Worm (Caenorhabditis elegans) whole organism, L4 larva: Measurements from ENCODE around the gene eat-3.

Source experiments
- D1046.2 ChIP-seq: fragments of 200-800 bp; sonication (Bioruptor generic); IDR thresholded peaks from 2 replicates; pipeline ENCODE4 v1.3.6; 2022; ENCODE audit warnings: missing genetic modification characterization, missing compliant biosample characterization
- F37D6.2 ChIP-seq: sonication (generic microtip); optimal IDR thresholded peaks from 2 replicates; lab custom pipeline; 2016; ENCODE audit warnings: mild to moderate bottlenecking, missing genetic modification characterization, missing compliant biosample characterization
- F44E2.7 ChIP-seq: fragments of 200-800 bp; sonication (Bioruptor generic); IDR thresholded peaks from 2 replicates; pipeline ENCODE4 v2.1.2; 2022; ENCODE audit warnings: missing genetic modification characterization, missing compliant biosample characterization
- R02D3.7 ChIP-seq: fragments of 150-350 bp; sonication (generic microtip); optimal IDR thresholded peaks from 3 replicates; lab custom pipeline; 2014; ENCODE audit warnings: missing biosample characterization, missing genetic modification characterization
- T26A8.4 ChIP-seq: fragments of 200-800 bp; sonication (Bioruptor generic); IDR thresholded peaks from 2 replicates; pipeline ENCODE4 v1.3.6; 2022; ENCODE audit warnings: missing genetic modification characterization, missing compliant biosample characterization
- Y48G9A.11 ChIP-seq: fragments of 200-800 bp; sonication (Bioruptor generic); IDR thresholded peaks from 2 replicates; pipeline ENCODE4 v1.3.6; 2022; ENCODE audit warnings: missing genetic modification reagents, missing genetic modification characterization, missing compliant biosample characterization
- Y5F2A.4 ChIP-seq: fragments of 200-800 bp; sonication (Bioruptor generic); optimal IDR thresholded peaks from 2 replicates; lab custom pipeline; 2018; ENCODE audit warnings: mild to moderate bottlenecking, missing genetic modification characterization, missing compliant biosample characterization
- Y75B8A.6 ChIP-seq: fragments of 200-800 bp; sonication (Bioruptor generic); IDR thresholded peaks from 2 replicates; pipeline ENCODE4 v1.3.6; 2022; ENCODE audit warnings: missing genetic modification reagents, missing genetic modification characterization, missing compliant biosample characterization
- ZK546.5 ChIP-seq, 2 experiments: sonication (generic microtip); optimal IDR thresholded peaks; 2 replicates each; lab custom pipeline; 2017; ENCODE audit warnings: missing biosample characterization in 2 of 2, missing genetic modification characterization in 2 of 2
- aha-1 ChIP-seq: fragments of 150-350 bp; peaks from one replicate; lab custom pipeline; 2014; ENCODE audit warnings: missing biosample characterization, missing genetic modification characterization
- aly-2 ChIP-seq: sonication (generic microtip); optimal IDR thresholded peaks from 2 replicates; lab custom pipeline; 2018; ENCODE audit warnings: missing biosample characterization, missing genetic modification characterization
- arid-1 ChIP-seq: fragments of 200-800 bp; sonication (Bioruptor generic); conservative IDR thresholded peaks from 2 replicates; pipeline ENCODE4 v1.3.6; 2022; ENCODE audit warnings: missing genetic modification reagents, missing genetic modification characterization, missing compliant biosample characterization
- attf-4 ChIP-seq: sonication (generic microtip); optimal IDR thresholded peaks from 3 replicates; lab custom pipeline; 2017; ENCODE audit warnings: missing biosample characterization, missing genetic modification characterization
- ceh-28 ChIP-seq: fragments of 150-350 bp; optimal IDR thresholded peaks from 2 replicates; lab custom pipeline; 2014; ENCODE audit warnings: missing biosample characterization, missing genetic modification reagents, missing genetic modification characterization
- ceh-44 ChIP-seq: fragments of 200-800 bp; sonication (Bioruptor generic); IDR thresholded peaks from 2 replicates; pipeline ENCODE4 v1.3.6; 2022; ENCODE audit warnings: missing genetic modification reagents, missing genetic modification characterization, missing compliant biosample characterization
- ctbp-1 ChIP-seq: fragments of 200-800 bp; sonication (Bioruptor generic); IDR thresholded peaks from 2 replicates; pipeline ENCODE4 v1.3.6; 2022; ENCODE audit warnings: missing genetic modification reagents, missing genetic modification characterization, missing compliant biosample characterization
- duxl-1 ChIP-seq: sonication (generic microtip); optimal IDR thresholded peaks from 2 replicates; lab custom pipeline; 2016; ENCODE audit warnings: mild to moderate bottlenecking, missing genetic modification characterization, moderate library complexity, missing compliant biosample characterization; ENCODE audit not compliant: poor library complexity
- fos-1 ChIP-seq: fragments of 150-350 bp; optimal IDR thresholded peaks from 2 replicates; lab custom pipeline; 2014; ENCODE audit warnings: missing biosample characterization, missing genetic modification characterization
- hlh-30 ChIP-seq: sonication (generic microtip); optimal IDR thresholded peaks from 2 replicates; lab custom pipeline; 2017; ENCODE audit warnings: antibody characterized with exemption, mild to moderate bottlenecking, missing genetic modification characterization, missing compliant biosample characterization; ENCODE audit not compliant: insufficient read depth
- hmg-1.1 ChIP-seq: fragments of 200-800 bp; sonication (Bioruptor generic); IDR thresholded peaks from 2 replicates; pipeline ENCODE4 v1.3.6; 2022; ENCODE audit warnings: missing genetic modification reagents, missing genetic modification characterization, missing compliant biosample characterization
- lim-7 ChIP-seq: fragments of 200-800 bp; sonication (Bioruptor generic); IDR thresholded peaks from 2 replicates; pipeline ENCODE4 v1.3.6; 2022; ENCODE audit warnings: missing genetic modification characterization, missing compliant biosample characterization
- lin-1 ChIP-seq: fragments of 200-800 bp; sonication (Bioruptor generic); IDR thresholded peaks from 2 replicates; pipeline ENCODE4 v1.3.6; 2022; ENCODE audit warnings: missing genetic modification reagents, missing genetic modification characterization, missing compliant biosample characterization
- lin-13 ChIP-seq: fragments of 150-350 bp; optimal IDR thresholded peaks from 2 replicates; lab custom pipeline; 2014; ENCODE audit warnings: missing biosample characterization, missing genetic modification reagents, missing genetic modification characterization
- lin-15B ChIP-seq: fragments of 150-350 bp; sonication (generic microtip); optimal IDR thresholded peaks from 3 replicates; lab custom pipeline; 2014; ENCODE audit warnings: missing biosample characterization, missing genetic modification characterization
- lir-3 ChIP-seq: sonication (generic microtip); optimal IDR thresholded peaks from 2 replicates; lab custom pipeline; 2016; ENCODE audit warnings: mild to moderate bottlenecking, missing genetic modification characterization, missing compliant biosample characterization
- madf-5 ChIP-seq, 2 experiments: fragments of 200-800 bp; sonication (Bioruptor generic); IDR thresholded peaks; 2 replicates each; pipeline ENCODE4 v1.3.6; 2022; ENCODE audit warnings: missing compliant biosample characterization in 2 of 2, missing genetic modification characterization in 2 of 2
- mdl-1 ChIP-seq, 2 experiments: fragments of 150-350 bp in 1 of 2; sonication (generic microtip) in 1 of 2; optimal IDR thresholded peaks; 2 replicates each; lab custom pipeline; 2014 to 2017; ENCODE audit warnings: missing biosample characterization in 2 of 2, missing genetic modification characterization in 2 of 2
- mdt-29 ChIP-seq: fragments of 200-800 bp; sonication (Bioruptor generic); IDR thresholded peaks from 2 replicates; pipeline ENCODE4 v1.3.6; 2022; ENCODE audit warnings: missing genetic modification reagents, missing genetic modification characterization, missing compliant biosample characterization
- mes-2 ChIP-seq: sonication (generic microtip); optimal IDR thresholded peaks from 2 replicates; lab custom pipeline; 2016; ENCODE audit warnings: missing genotype, mild to moderate bottlenecking, missing genetic modification characterization, missing compliant biosample characterization; ENCODE audit not compliant: poor library complexity, severe bottlenecking
- nhr-28 ChIP-seq: fragments of 150-350 bp; optimal IDR thresholded peaks from 2 replicates; lab custom pipeline; 2014; ENCODE audit warnings: missing biosample characterization, missing genetic modification characterization
- nhr-42 ChIP-seq: fragments of 200-800 bp; sonication (Bioruptor generic); IDR thresholded peaks from 2 replicates; pipeline ENCODE4 v1.3.6; 2022; ENCODE audit warnings: missing genetic modification characterization, missing compliant biosample characterization
- nhr-48 ChIP-seq: sonication (generic microtip); optimal IDR thresholded peaks from 2 replicates; lab custom pipeline; 2016; ENCODE audit warnings: mild to moderate bottlenecking, missing genetic modification characterization, missing compliant biosample characterization
- nhr-6 ChIP-seq: fragments of 150-350 bp; optimal IDR thresholded peaks from 2 replicates; lab custom pipeline; 2014; ENCODE audit warnings: missing biosample characterization, missing genetic modification characterization
- pqm-1 ChIP-seq: sonication (generic microtip); optimal IDR thresholded peaks from 2 replicates; lab custom pipeline; 2017; ENCODE audit warnings: missing biosample characterization, missing genetic modification characterization
- rbr-2 ChIP-seq: sonication (generic microtip); optimal IDR thresholded peaks from 2 replicates; lab custom pipeline; 2016; ENCODE audit warnings: missing genotype, missing genetic modification characterization, missing compliant biosample characterization
- saeg-2 ChIP-seq: fragments of 200-800 bp; sonication (Bioruptor generic); IDR thresholded peaks from 2 replicates; pipeline ENCODE4 v1.3.6; 2022; ENCODE audit warnings: missing genetic modification reagents, missing genetic modification characterization, missing compliant biosample characterization
- sdz-12 ChIP-seq: fragments of 200-800 bp; sonication (Bioruptor generic); optimal IDR thresholded peaks from 2 replicates; lab custom pipeline; 2018; ENCODE audit warnings: mild to moderate bottlenecking, missing genetic modification characterization, missing compliant biosample characterization
- set-16 ChIP-seq: fragments of 200-800 bp; sonication (Bioruptor generic); IDR thresholded peaks from 2 replicates; pipeline ENCODE4 v1.3.6; 2022; ENCODE audit warnings: missing genetic modification reagents, missing genetic modification characterization, missing compliant biosample characterization
- skn-1 ChIP-seq: fragments of 150-350 bp; optimal IDR thresholded peaks from 2 replicates; lab custom pipeline; 2014; ENCODE audit warnings: missing biosample characterization, missing genetic modification characterization
- snpc-1.2 ChIP-seq: fragments of 200-800 bp; sonication (Bioruptor generic); IDR thresholded peaks from 2 replicates; pipeline ENCODE4 v1.3.6; 2022; ENCODE audit warnings: missing genetic modification reagents, missing genetic modification characterization, missing compliant biosample characterization
- spr-3 ChIP-seq: fragments of 200-800 bp; sonication (Bioruptor generic); optimal IDR thresholded peaks from 2 replicates; lab custom pipeline; 2018; ENCODE audit warnings: mild to moderate bottlenecking, missing genetic modification characterization, missing compliant biosample characterization
- tag-97 ChIP-seq: fragments of 200-800 bp; sonication (Bioruptor generic); IDR thresholded peaks from 2 replicates; pipeline ENCODE4 v1.3.6; 2022; ENCODE audit warnings: missing genetic modification characterization, missing compliant biosample characterization
- tra-1 ChIP-seq: fragments of 200-800 bp; sonication (Bioruptor generic); IDR thresholded peaks from 2 replicates; pipeline ENCODE4 v1.3.6; 2022; ENCODE audit warnings: missing genetic modification reagents, missing genetic modification characterization, missing compliant biosample characterization
- unc-130 ChIP-seq: sonication (generic microtip); optimal IDR thresholded peaks from 2 replicates; lab custom pipeline; 2016; ENCODE audit warnings: missing genetic modification reagents, missing genetic modification characterization, missing compliant biosample characterization
- unc-39 ChIP-seq: sonication (generic microtip); optimal IDR thresholded peaks from 2 replicates; lab custom pipeline; 2017; ENCODE audit warnings: missing biosample characterization, missing genetic modification characterization
- unc-62 ChIP-seq, 3 experiments: fragments of 150-350 bp in 1 of 3; sonication (generic microtip); optimal IDR thresholded peaks in 2 of 3; peaks in 1 of 3; 1 replicate in 1 of 3; 2 replicates in 2 of 3; lab custom pipeline; 2014 to 2017; ENCODE audit warnings: missing biosample characterization in 3 of 3, missing genetic modification characterization in 3 of 3, missing genetic modification reagents in 3 of 3, missing genotype in 1 of 3
- zip-11 ChIP-seq: fragments of 200-800 bp; sonication (Bioruptor generic); IDR thresholded peaks from 2 replicates; pipeline ENCODE4 v1.3.6; 2022; ENCODE audit warnings: missing genetic modification characterization, missing compliant biosample characterization
- ztf-11 ChIP-seq: fragments of 150-350 bp; optimal IDR thresholded peaks from 2 replicates; lab custom pipeline; 2014; ENCODE audit warnings: missing biosample characterization, missing genetic modification characterization

eat-3 gene

DNA sequence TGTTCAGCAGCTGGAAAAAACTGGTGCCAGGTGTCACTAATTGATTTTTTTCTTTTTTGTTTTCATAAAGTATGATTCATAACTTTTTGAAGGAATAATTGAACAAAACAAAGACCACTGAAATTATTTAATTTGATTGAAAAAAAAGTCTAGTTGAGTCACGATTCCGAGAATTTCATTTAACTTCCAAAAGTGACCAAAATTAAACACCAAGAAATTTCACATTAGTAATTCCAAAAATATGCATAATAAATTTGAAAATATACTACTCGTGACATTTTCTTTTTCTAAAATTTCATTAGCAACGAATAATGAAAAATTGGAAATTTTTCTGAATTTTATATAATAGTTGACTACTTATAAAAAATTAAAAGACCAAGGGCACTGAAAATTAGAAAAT lies 42.6 kb upstream of the eat-3 start:
- TF ChIP-seq aha-1 (tag; lab: Kevin White, UChicago) (peak; percentile 93), attf-4 (no peak), unc-62 (GFP tag; optimal IDR thresholded peaks at IDR 0.05 in 1 of 2; lab: Kevin White, UChicago) (peak in 1 of 2 experiments; percentile 96), unc-62 (tag; optimal IDR thresholded peaks at IDR 0.05; lab: Kevin White, UChicago) (no peak)

DNA sequence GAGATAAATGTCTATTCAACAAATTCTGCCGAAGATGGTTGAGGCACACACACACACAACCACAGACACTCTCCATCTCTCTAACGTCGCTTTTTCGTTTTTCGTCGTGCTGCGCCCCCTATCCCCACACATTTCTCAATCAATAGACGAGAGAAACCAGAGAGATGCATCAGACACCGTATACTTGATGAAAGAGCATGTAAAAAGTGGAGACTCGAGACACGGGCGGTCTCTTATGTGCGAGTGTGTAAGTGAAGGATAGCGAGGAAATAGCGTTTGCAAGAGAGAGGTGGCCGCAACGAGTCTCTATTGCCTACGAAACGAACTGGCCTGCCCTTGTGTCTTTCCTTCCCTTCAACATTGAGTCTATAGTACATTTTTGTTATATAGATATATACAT lies 41.9 kb upstream of the eat-3 start:
- TF ChIP-seq duxl-1 = peak; percentile 69
- 0 out of 2 replicates have a peak, but pooled peaks have one; percentile 14 for TF ChIP-seq ceh-44
- no peak for TF ChIP-seq Y48G9A.11
- no peak for TF ChIP-seq ZK546.5 (tag; optimal IDR thresholded peaks at IDR 0.05; lab: Kevin White, UChicago)
- 0 out of 2 replicates have a peak, but pooled peaks have one; percentile 21 for TF ChIP-seq Y75B8A.6 (GFP tag; lab: Robert Waterston, UW)
- TF ChIP-seq saeg-2 = 0 out of 2 replicates have a peak, but pooled peaks have one; percentile 51
- peak; percentile 97 for TF ChIP-seq aha-1 (tag; lab: Kevin White, UChicago)
- peak; percentile 88 for TF ChIP-seq rbr-2 (tag; lab: Kevin White, UChicago)
- TF ChIP-seq snpc-1.2 (GFP tag; lab: Robert Waterston, UW) = no peak
- TF ChIP-seq madf-5 (GFP tag; IDR thresholded peaks at IDR 0.05; lab: Robert Waterston, UW) = no peak
- TF ChIP-seq Y5F2A.4 (GFP tag; lab: Kevin White, UChicago) = no peak
- peak; percentile 93 for TF ChIP-seq hmg-1.1 (GFP tag; lab: Robert Waterston, UW)
- peak; percentile 89 for TF ChIP-seq ctbp-1
- peak; percentile 31 for TF ChIP-seq lir-3 (tag; lab: Kevin White, UChicago)
- peak; percentile 78 for TF ChIP-seq tra-1 (GFP tag; lab: Robert Waterston, UW)
- TF ChIP-seq ceh-28 (tag; lab: Kevin White, UChicago) = peak; percentile 81
- TF ChIP-seq mdl-1 (tag; optimal IDR thresholded peaks at IDR 0.05; lab: Kevin White, UChicago) = peak; percentile 41 to 93
- TF ChIP-seq fos-1 (tag; lab: Kevin White, UChicago) = peak; percentile 35
- no peak for TF ChIP-seq aly-2 (tag; lab: Kevin White, UChicago)
- TF ChIP-seq F44E2.7 (GFP tag; lab: Robert Waterston, UW) = 0 out of 2 replicates have a peak, but pooled peaks have one; percentile 27
- peak; percentile 80 for TF ChIP-seq F37D6.2
- TF ChIP-seq ztf-11 (tag; lab: Kevin White, UChicago) = no peak
- no peak for TF ChIP-seq tag-97
- peak; percentile 83 for TF ChIP-seq mes-2 (tag; lab: Kevin White, UChicago)
- peak; percentile 100 for TF ChIP-seq nhr-28 (tag; lab: Kevin White, UChicago)
- peak; percentile 74 for TF ChIP-seq lin-1 (GFP tag; lab: Robert Waterston, UW)
- TF ChIP-seq R02D3.7 (tag; lab: Kevin White, UChicago) = no peak
- TF ChIP-seq set-16 (GFP tag; lab: Robert Waterston, UW) = peak; percentile 51
- TF ChIP-seq mdt-29 = peak; percentile 63; the same call in 1 of the 2 replicates
- no peak for TF ChIP-seq lin-15B (tag; lab: Kevin White, UChicago)
- peak; percentile 50 for TF ChIP-seq nhr-6 (tag; lab: Kevin White, UChicago)
- TF ChIP-seq skn-1 = no peak
- TF ChIP-seq T26A8.4 = peak; percentile 79
- TF ChIP-seq spr-3 = no peak
- TF ChIP-seq unc-62 (GFP tag; optimal IDR thresholded peaks at IDR 0.05 in 1 of 2; lab: Kevin White, UChicago) = peak in 1 of 2 experiments; percentile 98
- TF ChIP-seq unc-62 (tag; optimal IDR thresholded peaks at IDR 0.05; lab: Kevin White, UChicago) = no peak
- TF ChIP-seq arid-1 (GFP tag; lab: Robert Waterston, UW) = peak; percentile 62; the same call in 1 of the 2 replicates
- TF ChIP-seq hlh-30 (tag; lab: Kevin White, UChicago) = peak; percentile 94
- TF ChIP-seq lin-13 (GFP tag; lab: Kevin White, UChicago) = peak; percentile 90
- TF ChIP-seq nhr-42 (GFP tag; lab: Robert Waterston, UW) = peak; percentile 81; the same call in 1 of the 2 replicates
- TF ChIP-seq pqm-1 = peak; percentile 94
- TF ChIP-seq D1046.2 (GFP tag; lab: Robert Waterston, UW) = 0 out of 2 replicates have a peak, but pooled peaks have one; percentile 42
- no peak for TF ChIP-seq unc-130 (GFP tag; lab: Kevin White, UChicago)
- TF ChIP-seq zip-11 = 0 out of 2 replicates have a peak, but pooled peaks have one; percentile 19
- TF ChIP-seq sdz-12 (GFP tag; lab: Kevin White, UChicago) = no peak
- no peak for TF ChIP-seq lim-7 (GFP tag; lab: Robert Waterston, UW)
- TF ChIP-seq nhr-48 (tag; lab: Kevin White, UChicago) = peak; percentile 81
- no peak for TF ChIP-seq unc-39
